Fruit fly (Drosophila melanogaster) Kc167 (cell line): Measurements from ENCODE around the gene Karl.

Source experiments
- Myc ChIP-seq: fragments of >200 bp; optimal IDR thresholded peaks from 2 replicates; lab custom pipeline; 2017; ENCODE audit warnings: missing external identifiers
- h ChIP-seq: fragments of >200 bp; optimal IDR thresholded peaks from 3 replicates; lab custom pipeline; 2018; ENCODE audit warnings: missing external identifiers
- insv ChIP-seq: fragments of >200 bp; optimal IDR thresholded peaks from 3 replicates; lab custom pipeline; 2018; ENCODE audit warnings: missing external identifiers
- psq ChIP-seq: fragments of >200 bp; optimal IDR thresholded peaks from 2 replicates; lab custom pipeline; 2017; ENCODE audit warnings: missing external identifiers
- ttk ChIP-seq: sonication (Bioruptor generic); optimal IDR thresholded peaks from 2 replicates; lab custom pipeline; 2017; ENCODE audit warnings: missing external identifiers

DNA sequence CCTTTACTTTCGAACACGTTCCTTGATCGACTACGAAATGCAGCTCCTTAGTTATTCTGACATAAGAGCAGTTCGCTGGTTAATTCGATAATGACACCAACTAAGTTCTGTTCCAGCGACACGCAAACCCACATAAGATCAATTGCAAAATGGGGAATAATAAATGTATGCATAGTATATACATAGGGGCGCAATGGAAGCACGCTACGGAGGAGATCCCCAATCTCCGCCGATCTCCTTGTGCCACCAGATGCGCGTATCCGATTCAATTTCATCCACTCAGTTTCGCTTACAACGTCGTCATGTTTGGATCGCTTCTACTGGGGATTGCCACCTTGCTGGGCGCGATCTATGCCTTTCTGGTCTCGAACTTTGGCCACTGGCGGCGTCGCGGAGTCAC lies 52.1 kb downstream of the Karl start, which contains the start of gene Cyp28c1:
- TF ChIP-seq psq (lab: Kevin White, UChicago) (no peak), insv (lab: Kevin White, UChicago) (no peak), Myc (lab: Kevin White, UChicago) (no peak), ttk (no peak), h (lab: Kevin White, UChicago) (no peak)
